Worm (Caenorhabditis elegans): Measurements from ENCODE around the gene acdh-2.

The acdh-2 gene

DNA sequence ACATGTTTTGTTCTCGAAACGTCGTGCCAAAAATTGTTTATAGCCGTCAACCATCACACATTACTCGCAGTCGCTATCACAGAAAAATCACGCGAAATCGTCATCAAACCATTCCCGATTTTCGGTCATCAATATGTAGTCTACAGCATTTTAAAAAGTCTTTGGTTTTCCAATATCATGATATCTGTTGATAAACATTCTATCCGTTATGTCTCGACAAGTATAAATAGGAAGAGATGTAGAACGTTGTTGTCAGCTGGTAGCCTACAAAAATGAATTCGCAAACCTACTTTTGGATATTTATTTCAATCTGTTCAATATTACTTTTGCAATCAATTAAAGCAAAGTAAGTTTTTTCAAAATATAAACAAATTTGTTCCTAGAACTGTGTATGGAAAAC is 50.9 kb downstream of the acdh-2 start, which contains the start of gene F12A10.1:
TSS of gene F12A10.1 (plus strand) at position 166 of the 400 bp plus-strand sequence.
- TF ChIP-seq ceh-83 (GFP tag; optimal IDR thresholded peaks at IDR 0.05): no peak
- TF ChIP-seq tbx-8 (GFP tag; optimal IDR thresholded peaks at IDR 0.05): no peak
- no peak for TF ChIP-seq elt-3 (tag; optimal IDR thresholded peaks at IDR 0.05)
- TF ChIP-seq mab-5 (tag; optimal IDR thresholded peaks at IDR 0.05): no peak
- TF ChIP-seq ces-1 (GFP tag; optimal IDR thresholded peaks at IDR 0.05): no peak
